Fruit fly (Drosophila melanogaster): ENCODE data around the gene CG7970.
A peak's percentile ranks its signal among the peaks of the same experiment; 100 is the strongest.

The CG7970 gene

dm6 chr3L:1683091-1683490, 30.5 kb downstream of the CG7970 start (continued):
- peak; percentile 73 for TF ChIP-seq Ets96B (tag; optimal IDR thresholded peaks at IDR 0.05)
- TF ChIP-seq svp (GFP tag): peak; percentile 89
- TF ChIP-seq CG11762 (GFP tag; optimal IDR thresholded peaks at IDR 0.05; ENCODE audit: insufficient read depth): peak; percentile 9
- peak; percentile 59 for TF ChIP-seq CG1621 (tag; optimal IDR thresholded peaks at IDR 0.05)
- TF ChIP-seq lz (GFP tag; optimal IDR thresholded peaks at IDR 0.05): peak; percentile 62
- TF ChIP-seq spab (GFP tag; optimal IDR thresholded peaks at IDR 0.05): peak; percentile 68
- peak; percentile 62 for TF ChIP-seq CG9139 (GFP tag; optimal IDR thresholded peaks at IDR 0.05)
- no peak for TF ChIP-seq fkh (GFP tag; optimal IDR thresholded peaks at IDR 0.05)
- TF ChIP-seq CG16779 (tag; optimal IDR thresholded peaks at IDR 0.05): no peak
- TF ChIP-seq dsx (GFP tag; optimal IDR thresholded peaks at IDR 0.05; ENCODE audit: poor library complexity, severe bottlenecking): peak; percentile 61

DNA sequence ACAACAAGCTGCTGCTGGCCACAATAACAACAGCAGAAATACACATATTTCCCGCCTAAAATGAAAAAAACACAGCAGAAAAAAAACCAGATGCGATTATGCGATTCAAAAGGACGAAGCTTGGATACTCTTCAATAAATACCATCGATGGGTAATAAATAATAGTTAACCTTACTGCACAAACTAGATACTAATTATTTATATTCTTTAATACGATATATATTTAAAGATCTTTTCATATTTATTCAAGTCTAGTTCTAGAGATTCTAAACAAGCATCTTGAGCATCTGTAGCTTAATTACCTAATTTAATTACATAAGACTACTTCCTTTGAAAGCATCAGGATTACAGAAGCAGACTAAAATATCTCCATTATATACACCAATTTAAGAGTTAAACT, 35.6 kb downstream of the CG7970 start:
- TF ChIP-seq Met (GFP tag; optimal IDR thresholded peaks at IDR 0.05) (no peak), Hr39 (GFP tag; optimal IDR thresholded peaks at IDR 0.05) (no peak), acj6 (GFP tag; optimal IDR thresholded peaks at IDR 0.05) (peak; percentile 23), OdsH (GFP tag; optimal IDR thresholded peaks at IDR 0.05) (peak; percentile 8), fkh (GFP tag; optimal IDR thresholded peaks at IDR 0.05) (no peak), net (GFP tag; optimal IDR thresholded peaks at IDR 0.05) (no peak), CG4318 (GFP tag; optimal IDR thresholded peaks at IDR 0.05) (peak; percentile 39), Eip78C (GFP tag) (peak; percentile 72), CG8119 (GFP tag; IDR thresholded peaks at IDR 0.05) (peak; percentile 58), Sox102F (GFP tag; optimal IDR thresholded peaks at IDR 0.05) (no peak), achi (GFP tag; optimal IDR thresholded peaks at IDR 0.05) (no peak), CG6792 (GFP tag; optimal IDR thresholded peaks at IDR 0.05) (no peak), CG32006 (GFP tag; optimal IDR thresholded peaks at IDR 0.05) (peak; percentile 81), CG34406 (GFP tag; optimal IDR thresholded peaks at IDR 0.05) (no peak), CG6808 (GFP tag; optimal IDR thresholded peaks at IDR 0.05) (peak; percentile 15), lz (GFP tag; optimal IDR thresholded peaks at IDR 0.05) (no peak), CG16779 (tag; optimal IDR thresholded peaks at IDR 0.05) (no peak), CG11294 (GFP tag; IDR thresholded peaks at IDR 0.05) (no peak), CG11902 (GFP tag; optimal IDR thresholded peaks at IDR 0.05) (no peak), CG3919 (GFP tag; optimal IDR thresholded peaks at IDR 0.05) (no peak), spab (GFP tag; optimal IDR thresholded peaks at IDR 0.05) (no peak), CG10631 (GFP tag; optimal IDR thresholded peaks at IDR 0.05) (peak; percentile 14), CG15336 (GFP tag; IDR thresholded peaks at IDR 0.05) (peak; percentile 61), Eip75B (GFP tag; optimal IDR thresholded peaks at IDR 0.05) (no peak), CG1621 (tag; optimal IDR thresholded peaks at IDR 0.05) (no peak), Hr38 (GFP tag; optimal IDR thresholded peaks at IDR 0.05) (no peak), Blimp-1 (GFP tag; optimal IDR thresholded peaks at IDR 0.05) (no peak), CG8632 (GFP tag; optimal IDR thresholded peaks at IDR 0.05) (no peak), CG10669 (GFP tag; optimal IDR thresholded peaks at IDR 0.05) (no peak), CG8319 (GFP tag; optimal IDR thresholded peaks at IDR 0.05) (no peak), CG7368 (GFP tag; optimal IDR thresholded peaks at IDR 0.05) (no peak), Hr4 (GFP tag; optimal IDR thresholded peaks at IDR 0.05) (peak; percentile 64), Ets21C (GFP tag; optimal IDR thresholded peaks at IDR 0.05) (no peak), Sox15 (GFP tag; optimal IDR thresholded peaks at IDR 0.05) (no peak), Eip93F (GFP tag; optimal IDR thresholded peaks at IDR 0.05) (no peak), vri (GFP tag; optimal IDR thresholded peaks at IDR 0.05) (no peak), cyc (GFP tag; optimal IDR thresholded peaks at IDR 0.05) (no peak), dsx (GFP tag; optimal IDR thresholded peaks at IDR 0.05; ENCODE audit: poor library complexity, severe bottlenecking) (no peak), Gug (GFP tag; IDR thresholded peaks at IDR 0.05) (no peak), CG9139 (GFP tag; optimal IDR thresholded peaks at IDR 0.05) (no peak), ss (GFP tag; optimal IDR thresholded peaks at IDR 0.05) (no peak), fd85E (GFP tag; optimal IDR thresholded peaks at IDR 0.05) (no peak), Sox14 (GFP tag; optimal IDR thresholded peaks at IDR 0.05) (no peak), svp (GFP tag) (no peak), CG6854 (GFP tag; optimal IDR thresholded peaks at IDR 0.05) (no peak), dac (GFP tag; optimal IDR thresholded peaks at IDR 0.05) (no peak), CG6276 (GFP tag; optimal IDR thresholded peaks at IDR 0.05) (peak; percentile 55), CG11762 (GFP tag; optimal IDR thresholded peaks at IDR 0.05; ENCODE audit: insufficient read depth) (no peak)

All from whole organism, prepupa.